Fruit fly (Drosophila melanogaster): ENCODE results near the gene msd1.

msd1 gene

dm6 chr3L:1320230-1320930 lies 11.2 kb upstream of the msd1 start:
- TF ChIP-seq tj (GFP tag; optimal IDR thresholded peaks at IDR 0.05) = no peak
- TF ChIP-seq CG14711 (tag; optimal IDR thresholded peaks at IDR 0.05) = peak; percentile 53
- TF ChIP-seq cic (GFP tag; optimal IDR thresholded peaks at IDR 0.05) = no peak
- peak; percentile 41 for TF ChIP-seq CG7101 (tag; optimal IDR thresholded peaks at IDR 0.05)
- TF ChIP-seq pad (GFP tag; optimal IDR thresholded peaks at IDR 0.05) = peak; percentile 41
- no peak for TF ChIP-seq CG5204 (GFP tag; optimal IDR thresholded peaks at IDR 0.05)
- TF ChIP-seq bab1 (GFP tag; optimal IDR thresholded peaks at IDR 0.05) = peak; percentile 54

dm6 chr3L:1320931-1321556 lies 10.5 kb upstream of the msd1 start:
- TF ChIP-seq Crg-1 (GFP tag; optimal IDR thresholded peaks at IDR 0.05) (no peak), ovo (GFP tag; optimal IDR thresholded peaks at IDR 0.05) (no peak), CG1620 (GFP tag; optimal IDR thresholded peaks at IDR 0.05) (no peak), CG11617 (GFP tag; optimal IDR thresholded peaks at IDR 0.05) (no peak), tj (GFP tag; optimal IDR thresholded peaks at IDR 0.05) (peak; percentile 95), CG7101 (tag; optimal IDR thresholded peaks at IDR 0.05) (no peak), Clk (GFP tag; optimal IDR thresholded peaks at IDR 0.05) (no peak)

- TF ChIP-seq bab1 (GFP tag; optimal IDR thresholded peaks at IDR 0.05) = no peak
- peak in 1 of 2 experiments; percentile 27 for TF ChIP-seq cnc (optimal IDR thresholded peaks at IDR 0.05)
- no peak for TF ChIP-seq CG7101 (tag; optimal IDR thresholded peaks at IDR 0.05)
These were observed 9.4 kb upstream of the msd1 start for dm6 chr3L:1322159-1322558.

DNA sequence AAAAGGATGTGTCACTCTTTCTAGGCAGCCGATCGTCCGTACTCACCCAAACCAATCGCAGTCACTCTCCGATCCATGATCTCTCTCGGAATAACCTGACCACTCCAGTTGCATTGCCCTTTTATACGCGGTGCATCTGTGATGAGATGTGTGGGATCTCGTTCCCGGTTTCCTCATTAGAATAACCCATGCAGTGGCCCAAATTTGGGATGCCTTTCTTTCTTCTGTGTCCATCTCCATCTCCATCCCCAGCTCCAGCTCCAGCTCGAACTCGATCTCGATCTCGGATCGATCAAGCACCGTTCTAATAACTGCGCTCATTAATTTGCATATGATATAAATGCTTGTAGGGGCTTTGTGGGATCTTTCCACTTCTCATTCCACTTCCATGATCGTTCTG lies 8.8 kb upstream of the msd1 start, which contains the start of gene CG9184:
TSS of gene CG9184 (minus strand) at position 101 of the 400 bp plus-strand sequence.
- TF ChIP-seq Crg-1 (GFP tag; optimal IDR thresholded peaks at IDR 0.05) = no peak
- TF ChIP-seq CG12768 (GFP tag; optimal IDR thresholded peaks at IDR 0.05) = no peak
- no peak for TF ChIP-seq CG1620 (GFP tag; optimal IDR thresholded peaks at IDR 0.05)
- TF ChIP-seq Clk (GFP tag; optimal IDR thresholded peaks at IDR 0.05) = no peak
- TF ChIP-seq Hr96 (GFP tag; optimal IDR thresholded peaks at IDR 0.05) = no peak
- no peak for TF ChIP-seq CG33017 (tag; optimal IDR thresholded peaks at IDR 0.05)
- TF ChIP-seq CG14711 (tag; optimal IDR thresholded peaks at IDR 0.05) = no peak
- no peak for TF ChIP-seq kay (GFP tag; ENCODE audit: borderline replicate concordance)
- no peak for TF ChIP-seq toe (GFP tag; optimal IDR thresholded peaks at IDR 0.05)
- TF ChIP-seq CG7045 (GFP tag; optimal IDR thresholded peaks at IDR 0.05) = no peak
- no peak for TF ChIP-seq CG11617 (GFP tag; optimal IDR thresholded peaks at IDR 0.05)
- no peak for TF ChIP-seq Mnt (GFP tag; optimal IDR thresholded peaks at IDR 0.05)
- no peak for TF ChIP-seq pad (GFP tag; optimal IDR thresholded peaks at IDR 0.05)

DNA sequence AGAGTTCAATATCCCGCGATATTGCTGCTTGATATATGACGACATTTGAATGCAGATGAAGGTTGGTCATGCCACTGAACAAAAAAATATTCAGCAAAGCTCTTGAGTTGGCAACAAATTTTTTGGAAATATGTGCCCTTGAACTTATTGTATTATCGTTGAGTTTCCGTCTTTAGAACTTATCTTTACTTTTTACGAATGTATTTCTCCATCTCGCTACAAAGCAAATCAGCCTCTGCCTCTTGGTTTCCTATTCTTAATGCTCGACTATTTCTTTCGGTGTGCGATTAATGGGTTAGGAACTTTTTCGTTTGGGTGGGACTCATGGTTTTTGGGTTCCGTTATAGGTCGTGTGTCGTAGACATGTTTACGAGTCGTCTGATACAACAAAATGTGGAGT lies 8.4 kb upstream of the msd1 start:
- TF ChIP-seq kay (GFP tag; ENCODE audit: borderline replicate concordance) = no peak
- no peak for TF ChIP-seq CG5204 (GFP tag; optimal IDR thresholded peaks at IDR 0.05)
- peak; percentile 38 for TF ChIP-seq tj (GFP tag; optimal IDR thresholded peaks at IDR 0.05)

DNA sequence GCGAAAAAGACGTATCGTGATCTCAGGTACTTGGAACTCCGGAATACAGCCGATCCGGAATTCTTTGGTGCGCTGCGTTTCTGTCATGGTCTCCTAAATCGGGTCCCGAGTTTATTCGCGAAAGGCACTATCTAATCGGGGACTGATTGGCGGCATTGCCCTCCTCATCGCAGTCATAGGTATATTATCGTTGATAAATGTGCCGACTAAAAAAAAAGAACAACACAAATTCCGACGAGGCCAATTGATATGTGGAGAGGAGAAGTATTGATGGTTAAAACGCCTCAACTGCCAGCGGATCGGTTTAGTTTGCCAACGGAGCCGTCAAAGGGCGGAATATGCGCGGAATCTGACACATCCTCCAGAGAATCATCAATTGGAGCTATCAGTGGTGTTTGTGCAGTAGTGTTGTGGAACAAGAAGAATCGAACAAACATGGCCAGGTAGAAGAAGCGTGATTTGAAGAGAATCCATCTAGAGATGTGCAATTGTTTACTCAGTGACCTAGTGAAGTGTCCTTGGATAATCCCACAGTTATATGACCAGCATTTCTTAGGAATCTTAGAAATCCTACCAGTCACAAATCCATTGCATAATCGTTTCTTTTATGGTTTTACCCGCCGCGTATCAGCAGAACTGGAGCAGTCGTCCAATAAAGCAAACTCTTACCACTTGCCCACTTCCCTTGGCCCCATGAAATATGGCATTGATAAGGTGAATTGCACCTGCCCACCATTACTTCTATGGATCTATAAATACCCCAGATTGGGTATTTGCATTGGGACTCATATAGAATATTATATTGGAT lies 6.5 kb upstream of the msd1 start:
- TF ChIP-seq Mnt (GFP tag; optimal IDR thresholded peaks at IDR 0.05) (peak; percentile 18), kay (GFP tag; ENCODE audit: borderline replicate concordance) (no peak), CG12768 (GFP tag; optimal IDR thresholded peaks at IDR 0.05) (no peak), cic (GFP tag; optimal IDR thresholded peaks at IDR 0.05) (peak; percentile 32), tj (GFP tag; optimal IDR thresholded peaks at IDR 0.05) (no peak)

dm6 chr3L:1325626-1325937 lies 6.0 kb upstream of the msd1 start:
- TF ChIP-seq cnc (optimal IDR thresholded peaks at IDR 0.05) (no peak), cic (GFP tag; optimal IDR thresholded peaks at IDR 0.05) (peak; percentile 22)

DNA sequence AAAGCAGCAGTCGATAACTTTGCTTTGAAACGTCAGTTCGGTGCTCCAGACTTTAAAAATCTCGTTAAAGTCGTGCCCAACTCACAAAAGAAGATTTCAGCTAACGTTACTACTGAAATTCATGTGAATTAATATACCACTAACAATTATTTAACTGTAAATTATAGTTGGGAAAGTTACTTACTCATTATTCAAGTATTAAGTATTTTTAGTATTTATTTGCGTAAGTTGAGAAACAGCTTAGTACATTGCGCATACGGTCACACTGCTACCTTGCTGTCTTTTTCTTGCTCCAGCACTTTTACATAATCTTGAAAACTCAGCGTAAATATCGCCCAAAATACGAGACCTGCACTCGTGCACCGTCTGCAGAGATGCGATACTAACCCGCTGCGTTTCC lies 1.8 kb upstream of the msd1 start, which contains the start of gene ND-ACP:
TSS of gene ND-ACP (plus strand) at position 226 of the 400 bp plus-strand sequence.
- TF ChIP-seq ovo (GFP tag; optimal IDR thresholded peaks at IDR 0.05) = no peak
- TF ChIP-seq cic (GFP tag; optimal IDR thresholded peaks at IDR 0.05) = no peak
- TF ChIP-seq CG5204 (GFP tag; optimal IDR thresholded peaks at IDR 0.05) = no peak
- TF ChIP-seq Clk (GFP tag; optimal IDR thresholded peaks at IDR 0.05) = no peak
- no peak for TF ChIP-seq kay (GFP tag; ENCODE audit: borderline replicate concordance)
- TF ChIP-seq CG12768 (GFP tag; optimal IDR thresholded peaks at IDR 0.05) = no peak
- peak; percentile 46 for TF ChIP-seq tj (GFP tag; optimal IDR thresholded peaks at IDR 0.05)
- no peak for TF ChIP-seq CG1620 (GFP tag; optimal IDR thresholded peaks at IDR 0.05)
- TF ChIP-seq pad (GFP tag; optimal IDR thresholded peaks at IDR 0.05) = peak; percentile 17
- TF ChIP-seq Mnt (GFP tag; optimal IDR thresholded peaks at IDR 0.05) = peak; percentile 13
- TF ChIP-seq toe (GFP tag; optimal IDR thresholded peaks at IDR 0.05) = no peak
- no peak for TF ChIP-seq cnc (optimal IDR thresholded peaks at IDR 0.05)
- TF ChIP-seq CG33017 (tag; optimal IDR thresholded peaks at IDR 0.05) = no peak
- TF ChIP-seq bab1 (GFP tag; optimal IDR thresholded peaks at IDR 0.05) = no peak
